Fruit fly (Drosophila melanogaster) whole organism, pupa: Measurements from ENCODE around the gene D12.

Experiments
- CG15710 ChIP-seq: fragments of 200-800 bp; sonication (Bioruptor generic); optimal IDR thresholded peaks from 2 replicates; lab custom pipeline; 2018; ENCODE audit warnings: missing biosample characterization, mild to moderate bottlenecking, missing genetic modification characterization, moderate library complexity
- CG4496 ChIP-seq: fragments of 200-800 bp; sonication (Bioruptor generic); IDR thresholded peaks from 3 replicates; pipeline ENCODE4 v1.3.6; 2022; ENCODE audit warnings: missing biosample characterization, missing genetic modification characterization
- CG8301 ChIP-seq: fragments of 200-800 bp; sonication (Bioruptor generic); optimal IDR thresholded peaks from 2 replicates; lab custom pipeline; 2018; ENCODE audit warnings: missing biosample characterization, mild to moderate bottlenecking, missing genetic modification characterization
- Pif1B ChIP-seq: fragments of 200-800 bp; sonication (Bioruptor generic); optimal IDR thresholded peaks from 3 replicates; lab custom pipeline; 2016; ENCODE audit warnings: missing biosample characterization, missing genetic modification characterization
- fd96Ca ChIP-seq: fragments of 200-800 bp; sonication (Bioruptor generic); IDR thresholded peaks from 3 replicates; pipeline ENCODE4 v1.3.6; 2022; ENCODE audit warnings: missing biosample characterization, missing genetic modification characterization

- TF ChIP-seq CG8301 (tag; lab: Kevin White, UChicago) (no peak), Pif1B (GFP tag; lab: Kevin White, UChicago) (no peak), CG4496 (GFP tag; lab: Robert Waterston, UW) (no peak), fd96Ca (GFP tag; lab: Robert Waterston, UW) (no peak), CG15710 (tag; lab: Kevin White, UChicago) (no peak)
Observed at dm6 chr2L:8425212-8425611, 12.0 kb downstream of the D12 start.
